Fruit fly (Drosophila melanogaster) whole organism, embryonic: Measurements from ENCODE around the gene CG42399.

Experiments used
- CG10147 ChIP-seq: fragments of 200-800 bp; sonication (Bioruptor generic); optimal IDR thresholded peaks from 2 replicates; lab custom pipeline; 2019; ENCODE audit warnings: missing biosample characterization, mild to moderate bottlenecking, missing genetic modification characterization, moderate library complexity
- CG11247 ChIP-seq: fragments of 200-800 bp; sonication (Bioruptor generic); IDR thresholded peaks from 2 replicates; pipeline ENCODE4 v1.3.6; 2022; ENCODE audit warnings: missing biosample characterization, missing genetic modification characterization
- CG14710 ChIP-seq: fragments of 200-800 bp; sonication (Bioruptor generic); optimal IDR thresholded peaks from 3 replicates; lab custom pipeline; 2019; ENCODE audit warnings: missing biosample characterization, mild to moderate bottlenecking, missing genetic modification characterization, moderate library complexity
- CG15011 ChIP-seq: fragments of 200-800 bp; sonication (Bioruptor generic); optimal IDR thresholded peaks from 3 replicates; lab custom pipeline; 2018; ENCODE audit warnings: missing biosample characterization, mild to moderate bottlenecking, missing genetic modification characterization
- CG17568 ChIP-seq: fragments of 200-800 bp; sonication (Bioruptor generic); optimal IDR thresholded peaks from 2 replicates; lab custom pipeline; 2018; ENCODE audit warnings: missing biosample characterization, mild to moderate bottlenecking, missing genetic modification characterization, moderate library complexity
- CG17829 ChIP-seq: fragments of 200-800 bp; optimal IDR thresholded peaks from 2 replicates; lab custom pipeline; 2019; ENCODE audit warnings: missing biosample characterization, mild to moderate bottlenecking, missing genetic modification characterization, moderate library complexity
- CG18619 ChIP-seq: fragments of 200-800 bp; sonication (Bioruptor generic); optimal IDR thresholded peaks from 3 replicates; lab custom pipeline; 2017; ENCODE audit warnings: missing biosample characterization, mild to moderate bottlenecking, missing genetic modification characterization
- CG2712 ChIP-seq: fragments of 200-800 bp; optimal IDR thresholded peaks from 3 replicates; lab custom pipeline; 2019; ENCODE audit warnings: missing biosample characterization, mild to moderate bottlenecking, missing genetic modification characterization, moderate library complexity
- CG3065 ChIP-seq: fragments of 200-800 bp; sonication (Bioruptor generic); optimal IDR thresholded peaks from 2 replicates; lab custom pipeline; 2016; ENCODE audit warnings: missing biosample characterization, missing genetic modification characterization
- CG33213 ChIP-seq: fragments of 200-800 bp; sonication (Bioruptor generic); optimal IDR thresholded peaks from 3 replicates; lab custom pipeline; 2016; ENCODE audit warnings: missing biosample characterization, missing genetic modification characterization
- CG34224 ChIP-seq: fragments of 200-800 bp; sonication (Bioruptor generic); IDR thresholded peaks from 3 replicates; pipeline ENCODE4 v1.3.6; 2022; ENCODE audit warnings: missing biosample characterization, missing genetic modification characterization; ENCODE audit not compliant: partially characterized antibody
- CG4617 ChIP-seq: fragments of 200-800 bp; sonication (Bioruptor generic); optimal IDR thresholded peaks from 3 replicates; lab custom pipeline; 2016; ENCODE audit warnings: missing biosample characterization, missing genetic modification characterization, borderline replicate concordance
- CG4707 ChIP-seq: fragments of 200-800 bp; sonication (Bioruptor generic); optimal IDR thresholded peaks from 2 replicates; lab custom pipeline; 2018; ENCODE audit warnings: missing biosample characterization, mild to moderate bottlenecking, missing genetic modification characterization, moderate library complexity
- CG6765 ChIP-seq: fragments of 200-800 bp; sonication (Bioruptor generic); optimal IDR thresholded peaks from 3 replicates; lab custom pipeline; 2017; ENCODE audit warnings: missing biosample characterization, mild to moderate bottlenecking, missing genetic modification characterization
- CG8290 ChIP-seq, 3 experiments: fragments of 200-800 bp; sonication (Bioruptor generic); optimal IDR thresholded peaks; 2 replicates each; lab custom pipeline; 2016 to 2019; ENCODE audit warnings: missing biosample characterization in 3 of 3, missing genetic modification characterization in 3 of 3, mild to moderate bottlenecking in 2 of 3, moderate library complexity in 1 of 3
- CG8924 ChIP-seq: fragments of 200-800 bp; optimal IDR thresholded peaks from 3 replicates; lab custom pipeline; 2019; ENCODE audit warnings: missing biosample characterization, mild to moderate bottlenecking, missing genetic modification characterization, moderate library complexity
- CTCF ChIP-seq: fragments of 200-800 bp; sonication (Bioruptor generic); optimal IDR thresholded peaks from 2 replicates; lab custom pipeline; 2017; ENCODE audit warnings: missing biosample characterization, mild to moderate bottlenecking, missing genetic modification characterization, moderate library complexity
- CrebB ChIP-seq: fragments of 200-800 bp; sonication (Bioruptor generic); optimal IDR thresholded peaks from 3 replicates; lab custom pipeline; 2018; ENCODE audit warnings: missing biosample characterization, mild to moderate bottlenecking, missing genetic modification characterization
- D19B ChIP-seq: fragments of 200-800 bp; sonication (Bioruptor generic); optimal IDR thresholded peaks from 2 replicates; lab custom pipeline; 2017; ENCODE audit warnings: missing biosample characterization, mild to moderate bottlenecking, missing genetic modification characterization
- Dbx ChIP-seq: fragments of 200-800 bp; sonication (Bioruptor generic); IDR thresholded peaks from 3 replicates; pipeline ENCODE4 v1.3.6; 2022; ENCODE audit warnings: missing biosample characterization, missing genetic modification characterization
- ERR ChIP-seq: fragments of 200-800 bp; sonication (Bioruptor generic); optimal IDR thresholded peaks from 2 replicates; lab custom pipeline; 2016; ENCODE audit warnings: missing biosample characterization, missing genetic modification characterization
- Hmx ChIP-seq: fragments of 200-800 bp; sonication (Bioruptor generic); optimal IDR thresholded peaks from 2 replicates; lab custom pipeline; 2016; ENCODE audit warnings: missing biosample characterization, missing genetic modification characterization
- Kr ChIP-seq: fragments of 200-800 bp; sonication (Bioruptor generic); optimal IDR thresholded peaks from 2 replicates; lab custom pipeline; 2017; ENCODE audit warnings: missing biosample characterization, mild to moderate bottlenecking, missing genetic modification characterization
- MESR4 ChIP-seq: fragments of 200-800 bp; sonication (Bioruptor generic); optimal IDR thresholded peaks from 2 replicates; lab custom pipeline; 2018; ENCODE audit warnings: missing biosample characterization, mild to moderate bottlenecking, missing genetic modification characterization, moderate library complexity
- NfI ChIP-seq: fragments of 200-800 bp; sonication (Bioruptor generic); optimal IDR thresholded peaks from 3 replicates; lab custom pipeline; 2018; ENCODE audit warnings: missing biosample characterization, mild to moderate bottlenecking, missing genetic modification characterization, moderate library complexity
- Sin3A ChIP-seq: fragments of >200 bp; optimal IDR thresholded peaks from 2 replicates; lab custom pipeline; 2018
- Sry-β ChIP-seq: fragments of 200-800 bp; sonication (Bioruptor generic); optimal IDR thresholded peaks from 2 replicates; lab custom pipeline; 2018; ENCODE audit warnings: missing biosample characterization, mild to moderate bottlenecking, missing genetic modification characterization, moderate library complexity
- Tbp ChIP-seq: fragments of >200 bp; optimal IDR thresholded peaks from 2 replicates; lab custom pipeline; 2018; ENCODE audit warnings: missing biosample characterization, missing genetic modification characterization
- Usf ChIP-seq: fragments of 200-800 bp; sonication (Bioruptor generic); optimal IDR thresholded peaks from 2 replicates; lab custom pipeline; 2017; ENCODE audit warnings: missing genotype, missing biosample characterization, missing genetic modification characterization
- az2 ChIP-seq: fragments of 200-800 bp; sonication (Bioruptor generic); optimal IDR thresholded peaks from 3 replicates; lab custom pipeline; 2016; ENCODE audit warnings: missing biosample characterization, missing genetic modification characterization
- bbx ChIP-seq: fragments of 200-800 bp; sonication (Bioruptor generic); IDR thresholded peaks from 2 replicates; pipeline ENCODE4 v1.3.6; 2022; ENCODE audit warnings: missing biosample characterization, missing genetic modification characterization; ENCODE audit not compliant: partially characterized antibody
- bsh ChIP-seq, 2 experiments: fragments of 200-800 bp; sonication (Bioruptor generic); optimal IDR thresholded peaks; 2 replicates each; lab custom pipeline; 2017 to 2018; ENCODE audit warnings: mild to moderate bottlenecking in 2 of 2, missing biosample characterization in 2 of 2, missing genetic modification characterization in 2 of 2, moderate library complexity in 1 of 2
- chif ChIP-seq, 2 experiments: fragments of 200-800 bp; sonication (Bioruptor generic); optimal IDR thresholded peaks; 3 replicates each; lab custom pipeline; 2016; ENCODE audit warnings: missing biosample characterization in 2 of 2, missing genetic modification characterization in 2 of 2
- crol ChIP-seq: fragments of 200-800 bp; sonication (Bioruptor generic); IDR thresholded peaks from 2 replicates; pipeline ENCODE4 v1.3.6; 2022; ENCODE audit warnings: missing biosample characterization, missing genetic modification characterization
- cwo ChIP-seq: fragments of 200-800 bp; sonication (Bioruptor generic); optimal IDR thresholded peaks from 3 replicates; lab custom pipeline; 2017; ENCODE audit warnings: missing biosample characterization, missing genetic modification characterization, mild to moderate bottlenecking, moderate library complexity, missing genetic modification reagents
- dimm ChIP-seq: fragments of 200-800 bp; sonication (Bioruptor generic); IDR thresholded peaks from 2 replicates; pipeline ENCODE4 v1.3.6; 2022; ENCODE audit warnings: missing biosample characterization, missing genetic modification characterization
- ftz-f1 ChIP-seq: fragments of 200-800 bp; sonication (Bioruptor generic); optimal IDR thresholded peaks from 2 replicates; lab custom pipeline; 2016; ENCODE audit warnings: missing biosample characterization, missing genetic modification characterization
- gcm2 ChIP-seq: fragments of 200-800 bp; sonication (Bioruptor generic); optimal IDR thresholded peaks from 2 replicates; lab custom pipeline; 2016; ENCODE audit warnings: missing biosample characterization, missing genetic modification characterization
- h ChIP-seq: fragments of >200 bp; optimal IDR thresholded peaks from 2 replicates; lab custom pipeline; 2017
- ind ChIP-seq: fragments of 200-800 bp; sonication (Bioruptor generic); optimal IDR thresholded peaks from 3 replicates; lab custom pipeline; 2016; ENCODE audit warnings: missing biosample characterization, missing genetic modification characterization
- jumu ChIP-seq: fragments of 200-800 bp; sonication (Bioruptor generic); optimal IDR thresholded peaks from 3 replicates; lab custom pipeline; 2016; ENCODE audit warnings: missing biosample characterization, missing genetic modification characterization
- kni ChIP-seq: fragments of 200-800 bp; sonication (Bioruptor generic); optimal IDR thresholded peaks from 3 replicates; lab custom pipeline; 2017; ENCODE audit warnings: mild to moderate bottlenecking, missing biosample characterization, missing genetic modification reagents, missing genetic modification characterization
- lov ChIP-seq, 2 experiments: fragments of 200-800 bp in 1 of 2; fragments of >200 bp in 1 of 2; sonication (Bioruptor generic) in 1 of 2; IDR thresholded peaks in 1 of 2; optimal IDR thresholded peaks in 1 of 2; 2 replicates in 1 of 2; 3 replicates in 1 of 2; pipeline versions ENCODE4 v1.3.6 to Lab custom; 2017 to 2022; ENCODE audit warnings: missing biosample characterization in 1 of 2, missing genetic modification characterization in 1 of 2
- otp ChIP-seq: fragments of 200-800 bp; sonication (Bioruptor generic); IDR thresholded peaks from 3 replicates; pipeline ENCODE4, ENCODE4 v1.3.6; 2022; ENCODE audit warnings: missing biosample characterization, missing genetic modification characterization
- phol ChIP-seq: fragments of 200-800 bp; sonication (Bioruptor generic); optimal IDR thresholded peaks from 3 replicates; lab custom pipeline; 2018; ENCODE audit warnings: missing biosample characterization, mild to moderate bottlenecking, missing genetic modification characterization, moderate library complexity
- pita ChIP-seq: fragments of 200-800 bp; sonication (Bioruptor generic); optimal IDR thresholded peaks from 2 replicates; lab custom pipeline; 2017; ENCODE audit warnings: missing biosample characterization, mild to moderate bottlenecking, missing genetic modification characterization
- slou ChIP-seq: fragments of 200-800 bp; sonication (Bioruptor generic); optimal IDR thresholded peaks from 3 replicates; lab custom pipeline; 2016; ENCODE audit warnings: missing biosample characterization, missing genetic modification characterization
- sob ChIP-seq: fragments of 200-800 bp; sonication (Bioruptor generic); IDR thresholded peaks from 2 replicates; pipeline ENCODE4 v1.3.6; 2022; ENCODE audit warnings: missing biosample characterization, missing genetic modification characterization
- tup ChIP-seq: fragments of 200-800 bp; sonication (Bioruptor generic); optimal IDR thresholded peaks from 2 replicates; lab custom pipeline; 2016; ENCODE audit warnings: missing biosample characterization, mild to moderate bottlenecking, missing genetic modification characterization, moderate library complexity
- tx ChIP-seq: fragments of 200-800 bp; sonication (Bioruptor generic); optimal IDR thresholded peaks from 2 replicates; lab custom pipeline; 2016; ENCODE audit warnings: missing biosample characterization, missing genetic modification characterization
- wdn ChIP-seq: fragments of 200-800 bp; sonication (Bioruptor generic); IDR thresholded peaks from 2 replicates; pipeline ENCODE4 v1.3.6; 2022; ENCODE audit warnings: missing biosample characterization, missing genetic modification characterization

Gene CG42399

DNA sequence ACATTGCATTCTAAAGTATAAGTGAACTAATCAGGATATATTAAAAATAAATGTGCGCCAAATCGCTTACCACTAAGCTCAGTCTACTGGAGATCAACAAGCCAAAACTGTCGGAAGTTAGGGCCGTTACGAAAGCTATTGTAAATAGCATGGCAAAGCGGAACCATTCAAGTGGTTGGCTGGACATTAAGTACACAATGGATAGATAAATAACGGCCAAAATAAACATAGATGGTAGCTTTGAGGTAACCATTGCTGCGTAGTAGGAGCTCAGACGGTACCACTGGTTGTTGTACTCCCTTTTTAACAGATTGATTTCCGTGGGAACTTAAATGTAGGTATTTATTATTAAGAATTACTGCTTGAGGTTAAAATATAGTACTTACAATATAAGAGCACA is 35.4 kb downstream of the CG42399 start:
- TF ChIP-seq Usf (GFP tag; lab: Kevin White, UChicago) (no peak), ind (GFP tag; lab: Kevin White, UChicago) (no peak), CTCF (GFP tag; lab: Kevin White, UChicago) (peak; percentile 16), jumu (GFP tag; lab: Kevin White, UChicago) (no peak), bbx (no peak), az2 (GFP tag; lab: Kevin White, UChicago) (no peak), pita (no peak), CG17568 (GFP tag; lab: Kevin White, UChicago) (peak; percentile 8), tx (no peak), CG2712 (tag; lab: Kevin White, UChicago) (no peak), Dbx (GFP tag; lab: Robert Waterston, UW) (0 out of 3 replicates have a peak, but pooled peaks have one; percentile 41), otp (no peak), CG4707 (GFP tag; lab: Kevin White, UChicago) (peak; percentile 22), tup (peak; percentile 55), phol (tag; lab: Kevin White, UChicago) (no peak), CG10147 (no peak), dimm (GFP tag; lab: Robert Waterston, UW) (no peak), D19B (no peak), CG8924 (tag; lab: Kevin White, UChicago) (no peak), CG3065 (no peak), kni (GFP tag; lab: Kevin White, UChicago) (peak; percentile 75), NfI (peak; percentile 13), Kr (GFP tag; lab: Kevin White, UChicago) (no peak), ERR (GFP tag; lab: Kevin White, UChicago) (no peak), CG4617 (GFP tag; lab: Kevin White, UChicago) (no peak), crol (no peak), Sin3A (lab: Kevin White, UChicago) (no peak), CG14710 (peak; percentile 6), sob (GFP tag; lab: Robert Waterston, UW) (peak; percentile 62; the same call in 1 of the 2 replicates), chif (GFP tag; optimal IDR thresholded peaks at IDR 0.05; lab: Kevin White, UChicago) (peak in 1 of 2 experiments; percentile 3), gcm2 (GFP tag; lab: Kevin White, UChicago) (no peak), CG34224 (GFP tag; lab: Robert Waterston, UW) (no peak), CG18619 (GFP tag; lab: Kevin White, UChicago) (peak; percentile 19), slou (GFP tag; lab: Kevin White, UChicago) (no peak), Hmx (GFP tag; lab: Kevin White, UChicago) (no peak), CG33213 (GFP tag; lab: Kevin White, UChicago) (peak; percentile 19), CrebB (peak; percentile 20), Sry-β (no peak), Tbp (GFP tag; lab: Kevin White, UChicago) (no peak), CG11247 (GFP tag; lab: Robert Waterston, UW) (0 out of 2 replicates have a peak, but pooled peaks have one; percentile 5), MESR4 (no peak), cwo (peak; percentile 13), bsh (GFP tag; optimal IDR thresholded peaks at IDR 0.05; lab: Kevin White, UChicago) (peak in 1 of 2 experiments; percentile 33), CG15011 (GFP tag; lab: Kevin White, UChicago) (no peak), wdn (GFP tag; lab: Robert Waterston, UW) (no peak), lov (optimal IDR thresholded peaks at IDR 0.05; lab: Kevin White, UChicago) (no peak), lov (GFP tag; IDR thresholded peaks at IDR 0.05; lab: Robert Waterston, UW) (peak; percentile 61; the same call in 1 of the 3 replicates), h (lab: Kevin White, UChicago) (no peak), CG8290 (GFP tag; optimal IDR thresholded peaks at IDR 0.05; lab: Kevin White, UChicago) (no peak), CG8290 (tag; optimal IDR thresholded peaks at IDR 0.05; lab: Kevin White, UChicago) (peak in 1 of 2 experiments; percentile 73), CG6765 (peak; percentile 31), CG17829 (tag; lab: Kevin White, UChicago) (no peak), ftz-f1 (GFP tag; lab: Kevin White, UChicago) (no peak)
